Worm (Caenorhabditis elegans) whole organism, L4 larva: ENCODE results near the gene peli-1.

Source experiments
- aha-1 ChIP-seq: fragments of 150-350 bp; peaks from one replicate; lab custom pipeline; 2014; ENCODE audit warnings: missing biosample characterization, missing genetic modification characterization
- dmd-8 ChIP-seq: fragments of 200-800 bp; sonication (Bioruptor generic); IDR thresholded peaks from 2 replicates; pipeline ENCODE4 v1.3.6; 2022; ENCODE audit warnings: missing genetic modification characterization, missing compliant biosample characterization
- duxl-1 ChIP-seq: sonication (generic microtip); optimal IDR thresholded peaks from 2 replicates; lab custom pipeline; 2016; ENCODE audit warnings: mild to moderate bottlenecking, missing genetic modification characterization, moderate library complexity, missing compliant biosample characterization; ENCODE audit not compliant: poor library complexity
- hmg-1.1 ChIP-seq: fragments of 200-800 bp; sonication (Bioruptor generic); IDR thresholded peaks from 2 replicates; pipeline ENCODE4 v1.3.6; 2022; ENCODE audit warnings: missing genetic modification reagents, missing genetic modification characterization, missing compliant biosample characterization
- nhr-25 ChIP-seq: sonication (generic microtip); optimal IDR thresholded peaks from 2 replicates; lab custom pipeline; 2017; ENCODE audit warnings: missing genetic modification characterization, mild to moderate bottlenecking, missing compliant biosample characterization, antibody characterized with exemption, moderate library complexity, borderline replicate concordance; ENCODE audit not compliant: insufficient read depth
- snpc-4 ChIP-seq: fragments of 150-350 bp; optimal IDR thresholded peaks from 2 replicates; lab custom pipeline; 2014; ENCODE audit warnings: missing biosample characterization, missing genetic modification characterization
- zip-2 ChIP-seq: fragments of 150-350 bp; optimal IDR thresholded peaks from 2 replicates; lab custom pipeline; 2014; ENCODE audit warnings: missing biosample characterization, missing genetic modification characterization

DNA sequence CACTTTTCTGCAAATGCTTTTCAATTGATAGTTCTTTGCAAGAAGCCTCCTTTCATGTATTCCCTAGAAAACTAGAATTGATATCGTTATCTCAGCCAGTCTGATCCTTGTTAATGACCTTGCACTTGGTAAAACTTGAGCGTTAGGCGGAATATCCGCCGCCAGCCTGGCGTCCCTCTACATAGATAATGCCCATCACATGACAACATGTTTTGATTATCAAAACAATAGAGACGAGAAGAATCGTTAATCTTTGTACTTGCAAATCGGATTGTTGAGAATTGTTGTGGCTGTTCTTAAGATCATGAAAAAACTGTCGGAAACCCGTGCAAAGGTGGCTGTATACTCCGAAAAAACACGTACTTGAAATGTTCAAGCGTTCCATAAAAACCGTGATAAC, 12.0 kb upstream of the peli-1 start:
- no peak for TF ChIP-seq nhr-25 (tag; lab: Kevin White, UChicago)
- no peak for TF ChIP-seq hmg-1.1 (GFP tag; lab: Robert Waterston, UW)
- TF ChIP-seq zip-2 (tag; lab: Kevin White, UChicago) = no peak
- TF ChIP-seq snpc-4 (tag; lab: Kevin White, UChicago) = no peak
- TF ChIP-seq dmd-8 (GFP tag; lab: Robert Waterston, UW) = no peak
- TF ChIP-seq aha-1 = no peak
- no peak for TF ChIP-seq duxl-1 (tag; lab: Kevin White, UChicago)
